Fruit fly (Drosophila melanogaster): ENCODE results near the gene CG3330.
A peak's percentile ranks its signal among the peaks of the same experiment; 100 is the strongest.

CG3330 gene

dm6 chr3R:27281022-27281810, 49.5 kb downstream of the CG3330 start:
- TF ChIP-seq CG1620 (GFP tag; optimal IDR thresholded peaks at IDR 0.05) (peak; percentile 47), Hr96 (GFP tag; optimal IDR thresholded peaks at IDR 0.05) (peak; percentile 87), CG11617 (GFP tag; optimal IDR thresholded peaks at IDR 0.05) (peak; percentile 74), toe (GFP tag; optimal IDR thresholded peaks at IDR 0.05) (peak; percentile 58), ovo (GFP tag; optimal IDR thresholded peaks at IDR 0.05) (peak; percentile 19), bab1 (GFP tag; optimal IDR thresholded peaks at IDR 0.05) (peak; percentile 81), Crg-1 (GFP tag; optimal IDR thresholded peaks at IDR 0.05) (peak; percentile 81), CG5204 (GFP tag; optimal IDR thresholded peaks at IDR 0.05) (peak; percentile 79), CG33017 (tag; optimal IDR thresholded peaks at IDR 0.05) (peak; percentile 92), kay (GFP tag; ENCODE audit: borderline replicate concordance) (no peak), cnc (optimal IDR thresholded peaks at IDR 0.05) (no peak), CG7045 (GFP tag; optimal IDR thresholded peaks at IDR 0.05) (peak; percentile 81), Mnt (GFP tag; optimal IDR thresholded peaks at IDR 0.05) (peak; percentile 70), cic (GFP tag; optimal IDR thresholded peaks at IDR 0.05) (peak; percentile 96), CG7101 (tag; optimal IDR thresholded peaks at IDR 0.05) (peak; percentile 90), CG12768 (GFP tag; optimal IDR thresholded peaks at IDR 0.05) (peak; percentile 93), Clk (GFP tag; optimal IDR thresholded peaks at IDR 0.05) (peak; percentile 70), CG14711 (tag; optimal IDR thresholded peaks at IDR 0.05) (peak; percentile 83), pad (GFP tag; optimal IDR thresholded peaks at IDR 0.05) (peak; percentile 63), tj (GFP tag; optimal IDR thresholded peaks at IDR 0.05) (peak; percentile 52)
